Worm (Caenorhabditis elegans) whole organism, midembryonic: ENCODE measurements around the gene F53E2.2.

Experiments used
- med-1 ChIP-seq: sonication (generic microtip); optimal IDR thresholded peaks from 2 replicates; lab custom pipeline; 2017; ENCODE audit warnings: missing genetic modification characterization, mild to moderate bottlenecking, missing compliant biosample characterization, antibody characterized with exemption, missing genetic modification reagents; ENCODE audit not compliant: insufficient read depth
- ref-1 ChIP-seq: fragments of 200-800 bp; sonication (Bioruptor generic); conservative IDR thresholded peaks from 2 replicates; pipeline ENCODE4 v1.3.6; 2022; ENCODE audit warnings: missing genetic modification reagents, missing genetic modification characterization, missing compliant biosample characterization
- ztf-29 ChIP-seq: fragments of 200-800 bp; sonication (Bioruptor generic); IDR thresholded peaks from 2 replicates; pipeline ENCODE4 v1.3.6; 2022; ENCODE audit warnings: missing genetic modification reagents, missing genetic modification characterization, missing compliant biosample characterization

DNA sequence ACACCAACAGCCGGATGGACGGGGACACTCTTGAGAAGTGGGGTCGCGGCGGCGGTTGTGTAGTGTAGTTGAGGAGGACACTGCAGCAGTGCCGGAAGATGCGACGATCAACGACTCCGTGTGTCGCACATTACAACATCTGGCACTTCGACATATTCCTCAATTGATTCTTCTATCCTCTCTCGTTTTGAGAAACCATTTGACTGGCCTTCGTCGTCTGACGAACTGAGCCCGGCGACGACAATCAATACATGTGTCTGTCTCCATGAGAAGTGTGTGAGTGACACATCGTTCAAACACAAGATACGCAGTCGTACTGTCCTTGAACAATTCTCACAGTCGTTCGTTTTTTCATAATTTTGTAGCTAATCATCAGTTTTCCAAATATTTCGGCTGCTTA, 2.3 kb upstream of the F53E2.2 start:
- no peak for TF ChIP-seq med-1
- no peak for TF ChIP-seq ref-1 (GFP tag; lab: Robert Waterston, UW)
- no peak for TF ChIP-seq ztf-29
